Worm (Caenorhabditis elegans) whole organism, young adult: ENCODE data around the gene F41F3.9.

Source experiments
- B0019.2 ChIP-seq: fragments of 200-800 bp; sonication (Bioruptor generic); conservative IDR thresholded peaks from 2 replicates; pipeline ENCODE4 v1.3.6; 2022; ENCODE audit warnings: missing genetic modification reagents, missing genetic modification characterization, missing compliant biosample characterization
- F23B12.7 ChIP-seq: sonication (generic microtip); optimal IDR thresholded peaks from 2 replicates; lab custom pipeline; 2017; ENCODE audit warnings: missing genetic modification characterization, mild to moderate bottlenecking, missing compliant biosample characterization, antibody characterized with exemption, moderate library complexity; ENCODE audit not compliant: insufficient read depth
- F33H1.4 ChIP-seq: fragments of 200-800 bp; sonication (Bioruptor generic); IDR thresholded peaks from 2 replicates; pipeline ENCODE4 v1.3.6; 2022; ENCODE audit warnings: missing genetic modification reagents, missing genetic modification characterization, missing compliant biosample characterization
- F37B4.10 ChIP-seq: fragments of 200-800 bp; sonication (Bioruptor generic); IDR thresholded peaks from 2 replicates; pipeline ENCODE4 v1.3.6; 2022; ENCODE audit warnings: missing genetic modification characterization, missing compliant biosample characterization
- T07F8.4 ChIP-seq: sonication (generic microtip); optimal IDR thresholded peaks from 2 replicates; lab custom pipeline; 2016; ENCODE audit warnings: mild to moderate bottlenecking, missing genetic modification characterization, moderate library complexity, missing compliant biosample characterization
- Y67H2A.10 ChIP-seq: fragments of 200-800 bp; sonication (Bioruptor generic); conservative IDR thresholded peaks from 2 replicates; pipeline ENCODE4 v1.3.6; 2022; ENCODE audit warnings: missing genetic modification reagents, missing genetic modification characterization, missing compliant biosample characterization
- Y95B8A.8 ChIP-seq: fragments of 200-800 bp; sonication (Bioruptor generic); IDR thresholded peaks from 2 replicates; pipeline ENCODE4 v1.3.6; 2022; ENCODE audit warnings: missing genetic modification reagents, missing genetic modification characterization, missing compliant biosample characterization
- ZK185.1 ChIP-seq: sonication (generic microtip); optimal IDR thresholded peaks from 2 replicates; lab custom pipeline; 2016; ENCODE audit warnings: mild to moderate bottlenecking, missing genetic modification characterization, missing compliant biosample characterization; ENCODE audit not compliant: poor library complexity, severe bottlenecking
- aptf-2 ChIP-seq: fragments of 200-800 bp; sonication (Bioruptor generic); conservative IDR thresholded peaks from 2 replicates; pipeline ENCODE4 v1.3.6; 2022; ENCODE audit warnings: missing genetic modification reagents, missing genetic modification characterization, missing compliant biosample characterization
- attf-5 ChIP-seq: fragments of 200-800 bp; sonication (Bioruptor generic); optimal IDR thresholded peaks from 2 replicates; lab custom pipeline; 2018; ENCODE audit warnings: mild to moderate bottlenecking, missing genetic modification characterization, missing compliant biosample characterization
- attf-6 ChIP-seq: fragments of 200-800 bp; sonication (Bioruptor generic); IDR thresholded peaks from 2 replicates; pipeline ENCODE4 v1.3.6; 2022; ENCODE audit warnings: missing genetic modification reagents, missing genetic modification characterization, missing compliant biosample characterization
- bed-1 ChIP-seq: fragments of 200-800 bp; sonication (Bioruptor generic); IDR thresholded peaks from 2 replicates; pipeline ENCODE4 v1.3.6; 2022; ENCODE audit warnings: missing genetic modification reagents, missing genetic modification characterization, missing compliant biosample characterization
- bed-2 ChIP-seq: fragments of 200-800 bp; sonication (Bioruptor generic); IDR thresholded peaks from 2 replicates; pipeline ENCODE4 v1.3.6; 2022; ENCODE audit warnings: missing genetic modification reagents, missing genetic modification characterization, missing compliant biosample characterization
- ceh-91 ChIP-seq: fragments of 200-800 bp; sonication (Bioruptor generic); IDR thresholded peaks from 2 replicates; pipeline ENCODE4 v1.3.6; 2022; ENCODE audit warnings: missing genetic modification reagents, missing genetic modification characterization, missing compliant biosample characterization
- dpff-1 ChIP-seq: sonication (generic microtip); optimal IDR thresholded peaks from 2 replicates; lab custom pipeline; 2017; ENCODE audit warnings: mild to moderate bottlenecking, missing genetic modification characterization, missing compliant biosample characterization
- egrh-3 ChIP-seq: fragments of 200-800 bp; sonication (Bioruptor generic); IDR thresholded peaks from 2 replicates; pipeline ENCODE4 v1.3.6; 2022; ENCODE audit warnings: missing genetic modification reagents, missing genetic modification characterization, missing compliant biosample characterization
- him-1 ChIP-seq: sonication (generic microtip); optimal IDR thresholded peaks from 2 replicates; lab custom pipeline; 2016; ENCODE audit warnings: missing genotype, missing genetic modification reagents, missing genetic modification characterization, missing compliant biosample characterization
- hlh-26 ChIP-seq: fragments of 200-800 bp; sonication (Bioruptor generic); conservative IDR thresholded peaks from 2 replicates; pipeline ENCODE4 v1.3.6; 2022; ENCODE audit warnings: missing genetic modification reagents, missing genetic modification characterization, missing compliant biosample characterization
- hsf-1 ChIP-seq: fragments of 200-800 bp; sonication (Bioruptor generic); IDR thresholded peaks from 2 replicates; pipeline ENCODE4 v1.3.6; 2022; ENCODE audit warnings: missing genetic modification reagents, missing genetic modification characterization, missing compliant biosample characterization
- lag-1 ChIP-seq: fragments of 200-800 bp; sonication (Bioruptor generic); IDR thresholded peaks from 2 replicates; pipeline ENCODE4 v1.3.6; 2022; ENCODE audit warnings: missing genetic modification reagents, missing genetic modification characterization, missing compliant biosample characterization
- lin-26 ChIP-seq: fragments of 200-800 bp; sonication (Bioruptor generic); IDR thresholded peaks from 2 replicates; pipeline ENCODE4 v1.3.6; 2022; ENCODE audit warnings: missing genetic modification reagents, missing genetic modification characterization, missing compliant biosample characterization
- lin-40 ChIP-seq: sonication (generic microtip); optimal IDR thresholded peaks from 2 replicates; lab custom pipeline; 2016; ENCODE audit warnings: missing genetic modification characterization, mild to moderate bottlenecking, missing compliant biosample characterization, missing genotype, missing genetic modification reagents
- madf-3 ChIP-seq: fragments of 200-800 bp; sonication (Bioruptor generic); IDR thresholded peaks from 2 replicates; pipeline ENCODE4 v1.3.6; 2022; ENCODE audit warnings: missing genetic modification reagents, missing genetic modification characterization, missing compliant biosample characterization
- mes-4 ChIP-seq: sonication (generic microtip); optimal IDR thresholded peaks from 2 replicates; lab custom pipeline; 2016; ENCODE audit warnings: missing genotype, missing genetic modification characterization, missing compliant biosample characterization
- nhr-120 ChIP-seq: fragments of 200-800 bp; sonication (Bioruptor generic); IDR thresholded peaks from 2 replicates; pipeline ENCODE4 v1.3.6; 2022; ENCODE audit warnings: missing genetic modification characterization, missing compliant biosample characterization
- nhr-27 ChIP-seq: fragments of 200-800 bp; sonication (Bioruptor generic); optimal IDR thresholded peaks from 2 replicates; lab custom pipeline; 2018; ENCODE audit warnings: mild to moderate bottlenecking, missing genetic modification characterization, moderate library complexity, missing compliant biosample characterization
- pbrm-1 ChIP-seq: fragments of 200-800 bp; sonication (Bioruptor generic); IDR thresholded peaks from 2 replicates; pipeline ENCODE4 v1.3.6; 2022; ENCODE audit warnings: missing genetic modification reagents, missing genetic modification characterization, missing compliant biosample characterization
- rcor-1 ChIP-seq: fragments of 200-800 bp; sonication (Bioruptor generic); IDR thresholded peaks from 2 replicates; pipeline ENCODE4 v1.3.6; 2022; ENCODE audit warnings: missing genetic modification reagents, missing genetic modification characterization, missing compliant biosample characterization
- rec-8 ChIP-seq, 2 experiments: sonication (generic microtip); optimal IDR thresholded peaks; 2 replicates each; lab custom pipeline; 2016; ENCODE audit warnings: mild to moderate bottlenecking in 2 of 2, missing genetic modification characterization in 2 of 2, missing genetic modification reagents in 2 of 2, missing genotype in 2 of 2, missing biosample characterization in 1 of 2, missing compliant biosample characterization in 1 of 2, moderate library complexity in 1 of 2
- repo-1 ChIP-seq: sonication (generic microtip); optimal IDR thresholded peaks from 2 replicates; lab custom pipeline; 2017; ENCODE audit warnings: mild to moderate bottlenecking, missing genetic modification characterization, missing compliant biosample characterization
- sdz-38 ChIP-seq: sonication (generic microtip); optimal IDR thresholded peaks from 2 replicates; lab custom pipeline; 2016; ENCODE audit warnings: missing genotype, missing genetic modification characterization, missing compliant biosample characterization
- snpc-3.4 ChIP-seq: sonication (generic microtip); optimal IDR thresholded peaks from 2 replicates; lab custom pipeline; 2017; ENCODE audit warnings: missing genetic modification characterization, mild to moderate bottlenecking, missing compliant biosample characterization, antibody characterized with exemption, moderate library complexity, missing genotype, missing genetic modification reagents
- snpc-4 ChIP-seq, 5 experiments: fragments of 150-350 bp in 1 of 5; sonication (generic microtip) in 4 of 5; optimal IDR thresholded peaks; 2 replicates each; lab custom pipeline; 2014 to 2018; ENCODE audit warnings: missing genetic modification characterization in 5 of 5, missing biosample characterization in 3 of 5, antibody characterized with exemption in 2 of 5, mild to moderate bottlenecking in 2 of 5, missing compliant biosample characterization in 2 of 5, missing genotype in 2 of 5, moderate library complexity in 2 of 5, missing genetic modification reagents in 1 of 5
- somi-1 ChIP-seq: fragments of 200-800 bp; sonication (Bioruptor generic); optimal IDR thresholded peaks from 2 replicates; lab custom pipeline; 2018; ENCODE audit warnings: mild to moderate bottlenecking, missing genetic modification characterization, missing compliant biosample characterization
- tlf-1 ChIP-seq: fragments of 200-800 bp; sonication (Bioruptor generic); optimal IDR thresholded peaks from 2 replicates; lab custom pipeline; 2018; ENCODE audit warnings: mild to moderate bottlenecking, missing genetic modification characterization, missing compliant biosample characterization
- zfh-2 ChIP-seq: fragments of 200-800 bp; sonication (Bioruptor generic); conservative IDR thresholded peaks from 2 replicates; pipeline ENCODE4 v1.3.6; 2022; ENCODE audit warnings: missing genetic modification reagents, missing genetic modification characterization, missing compliant biosample characterization

F41F3.9 gene

DNA sequence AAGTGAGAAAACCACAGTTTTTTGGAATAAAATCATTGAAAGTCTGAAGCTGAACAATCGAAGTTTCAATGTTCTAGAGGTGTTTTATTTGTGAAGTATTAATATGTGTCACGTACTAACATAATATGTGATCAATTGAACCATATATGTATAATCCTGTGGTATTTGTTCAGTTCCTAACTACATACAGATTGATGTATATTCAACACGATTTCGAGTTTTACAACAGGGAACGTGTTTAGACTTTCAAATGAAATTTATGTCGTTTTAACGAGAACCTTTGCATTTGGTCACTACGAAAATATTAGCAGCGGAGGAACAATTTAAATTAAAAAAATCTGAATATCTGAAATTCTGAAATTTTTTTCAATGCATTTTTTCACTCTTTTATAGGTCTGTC lies 19.2 kb downstream of the F41F3.9 start, which contains the start of gene K03B4.8:
K03B4.8 (minus strand) TSS at position 101 of the 400 bp plus-strand sequence.
- TF ChIP-seq tlf-1 (GFP tag; lab: Kevin White, UChicago) = no peak
- TF ChIP-seq pbrm-1 = no peak
- no peak for TF ChIP-seq lin-40 (tag; lab: Kevin White, UChicago)
- no peak for TF ChIP-seq F37B4.10 (GFP tag; lab: Robert Waterston, UW)
- TF ChIP-seq rcor-1 = no peak
- TF ChIP-seq Y95B8A.8 (GFP tag; lab: Robert Waterston, UW) = no peak
- TF ChIP-seq mes-4 = no peak
- TF ChIP-seq somi-1 (GFP tag; lab: Kevin White, UChicago) = no peak
- TF ChIP-seq dpff-1 (tag; lab: Kevin White, UChicago) = no peak

DNA sequence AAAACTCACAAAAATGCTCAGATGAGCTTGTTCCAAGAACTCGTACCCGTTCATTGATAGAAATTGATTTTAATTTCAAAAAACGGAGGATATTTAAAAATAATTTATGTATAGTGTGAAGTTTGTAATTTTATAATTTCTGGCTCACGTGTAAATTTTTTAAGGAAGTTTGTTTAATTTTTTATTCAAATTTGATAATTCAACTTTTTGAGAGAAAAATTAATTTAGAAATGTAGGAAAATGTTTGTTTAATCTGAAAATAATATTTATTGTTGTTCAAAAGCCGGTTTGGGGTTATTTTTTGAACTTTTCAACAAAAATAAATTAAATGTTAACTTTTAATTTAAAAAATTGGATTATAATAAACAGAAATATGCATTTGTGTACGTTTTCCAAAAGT lies 20.8 kb downstream of the F41F3.9 start, which contains the start of gene K03B4.6:
K03B4.6 (minus strand) TSS at position 101 of the 400 bp plus-strand sequence.
- TF ChIP-seq Y67H2A.10 = no peak
- TF ChIP-seq ceh-91 (GFP tag; lab: Robert Waterston, UW) = no peak
- no peak for TF ChIP-seq him-1
- no peak for TF ChIP-seq rec-8 (tag; optimal IDR thresholded peaks at IDR 0.05; lab: Kevin White, UChicago)
- no peak for TF ChIP-seq attf-5 (GFP tag; lab: Kevin White, UChicago)
- TF ChIP-seq F37B4.10 (GFP tag; lab: Robert Waterston, UW) = no peak
- TF ChIP-seq snpc-3.4 (tag; lab: Kevin White, UChicago) = no peak
- TF ChIP-seq ZK185.1 (tag; lab: Kevin White, UChicago) = no peak
- TF ChIP-seq lag-1 (GFP tag; lab: Robert Waterston, UW) = no peak
- TF ChIP-seq madf-3 (GFP tag; lab: Robert Waterston, UW) = no peak
- no peak for TF ChIP-seq F23B12.7 (tag; lab: Kevin White, UChicago)
- no peak for TF ChIP-seq zfh-2
- no peak for TF ChIP-seq T07F8.4 (tag; lab: Kevin White, UChicago)

DNA sequence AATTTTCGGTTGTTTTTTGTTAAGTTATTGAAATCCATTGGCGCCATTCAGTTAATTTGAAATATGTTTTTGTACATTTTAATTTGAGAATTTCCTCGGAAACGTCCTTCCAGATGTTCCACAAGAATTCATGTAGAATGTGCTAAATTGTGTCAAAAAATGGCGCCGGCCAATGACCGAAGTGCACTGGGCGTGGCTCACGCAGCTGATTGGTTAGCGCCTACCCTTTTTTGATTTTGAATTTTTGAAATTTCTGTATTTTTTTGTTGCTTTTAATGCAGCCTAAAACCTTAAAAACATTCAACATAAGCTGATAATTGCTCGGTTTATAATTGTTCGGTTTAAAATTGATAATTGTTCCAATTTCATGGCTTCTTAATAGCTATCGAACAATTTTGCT lies 21.5 kb downstream of the F41F3.9 start:
- no peak for TF ChIP-seq aptf-2 (GFP tag; lab: Robert Waterston, UW)
- TF ChIP-seq ZK185.1 (tag; lab: Kevin White, UChicago) = no peak
- TF ChIP-seq lin-26 (GFP tag; lab: Robert Waterston, UW) = no peak

DNA sequence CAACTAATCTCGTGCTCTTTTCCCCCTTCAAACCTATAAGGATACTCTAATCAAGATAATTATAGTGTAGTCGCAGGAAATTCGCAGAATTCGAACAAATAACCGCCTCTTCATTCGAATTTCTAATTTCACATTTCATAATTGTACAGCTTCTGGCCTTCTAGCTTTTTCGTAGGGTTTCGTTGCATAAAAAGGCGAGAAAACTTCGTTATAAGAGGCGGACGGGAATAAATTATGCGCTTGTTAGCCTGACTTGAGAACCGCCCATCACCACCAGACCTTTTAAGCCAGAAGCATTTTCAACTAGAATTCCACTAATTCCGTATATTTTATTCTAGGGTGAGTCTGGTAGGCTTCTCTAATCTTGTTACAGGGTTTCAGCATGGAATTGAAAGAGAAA lies 26.4 kb downstream of the F41F3.9 start, which contains the start of gene K03B4.4:
K03B4.4 (plus strand) TSS at position 301 of the 400 bp plus-strand sequence.
- TF ChIP-seq bed-2 (GFP tag; lab: Robert Waterston, UW) (no peak), sdz-38 (no peak), nhr-120 (GFP tag; lab: Robert Waterston, UW) (no peak), Y95B8A.8 (GFP tag; lab: Robert Waterston, UW) (no peak), hsf-1 (no peak), nhr-27 (tag; lab: Kevin White, UChicago) (no peak), lag-1 (GFP tag; lab: Robert Waterston, UW) (no peak), bed-1 (GFP tag; lab: Robert Waterston, UW) (no peak), hlh-26 (no peak), mes-4 (no peak), repo-1 (tag; lab: Kevin White, UChicago) (no peak), T07F8.4 (tag; lab: Kevin White, UChicago) (no peak), F33H1.4 (GFP tag; lab: Robert Waterston, UW) (no peak), madf-3 (GFP tag; lab: Robert Waterston, UW) (no peak), B0019.2 (GFP tag; lab: Robert Waterston, UW) (no peak), egrh-3 (GFP tag; lab: Robert Waterston, UW) (no peak), rcor-1 (no peak), snpc-4 (GFP tag; optimal IDR thresholded peaks at IDR 0.05; lab: Kevin White, UChicago) (no peak), snpc-4 (tag; optimal IDR thresholded peaks at IDR 0.05; lab: Kevin White, UChicago) (no peak), attf-6 (GFP tag; lab: Robert Waterston, UW) (no peak)
